Fruit fly (Drosophila melanogaster): ENCODE measurements around the gene Pkd2.

Pkd2 gene

dm6 chr2L:12369612-12370011 is 28.5 kb upstream of the Pkd2 start (continued):
- TF ChIP-seq HmgZ (tag; optimal IDR thresholded peaks at IDR 0.05) (peak; percentile 14), da (GFP tag; optimal IDR thresholded peaks at IDR 0.05) (no peak), Mad (GFP tag; optimal IDR thresholded peaks at IDR 0.05) (no peak), kni (GFP tag; optimal IDR thresholded peaks at IDR 0.05) (peak; percentile 11), CG12104 (GFP tag; optimal IDR thresholded peaks at IDR 0.05) (peak; percentile 17), zfh2 (GFP tag; optimal IDR thresholded peaks at IDR 0.05) (peak; percentile 12), CG11696 (GFP tag; IDR thresholded peaks at IDR 0.05) (peak; percentile 29; the same call in 1 of the 2 replicates), chinmo (GFP tag; IDR thresholded peaks at IDR 0.05; ENCODE audit: partially characterized antibody) (0 out of 4 replicates have a peak, but pooled peaks have one; percentile 54), pan (optimal IDR thresholded peaks at IDR 0.05) (no peak), pan (GFP tag; optimal IDR thresholded peaks at IDR 0.05 in 1 of 2, IDR thresholded peaks at IDR 0.05 in 1 of 2) (peak in 1 of 2 experiments; percentile 71), kah (GFP tag; optimal IDR thresholded peaks at IDR 0.05) (no peak), CG18619 (GFP tag; optimal IDR thresholded peaks at IDR 0.05) (no peak), CG5245 (GFP tag; optimal IDR thresholded peaks at IDR 0.05) (no peak), Doc2 (GFP tag; IDR thresholded peaks at IDR 0.05) (no peak), Taf1 (GFP tag; IDR thresholded peaks at IDR 0.05) (no peak), CG12744 (GFP tag; optimal IDR thresholded peaks at IDR 0.05) (peak; percentile 5), CG30403 (GFP tag; optimal IDR thresholded peaks at IDR 0.05) (no peak), pho (GFP tag; optimal IDR thresholded peaks at IDR 0.05) (peak; percentile 25), Hey (tag; optimal IDR thresholded peaks at IDR 0.05) (peak; percentile 36), Ssrp (tag; optimal IDR thresholded peaks at IDR 0.05) (no peak), CG9932 (GFP tag; IDR thresholded peaks at IDR 0.05) (peak; percentile 51), Oli (tag; optimal IDR thresholded peaks at IDR 0.05) (no peak), Bteb2 (GFP tag; optimal IDR thresholded peaks at IDR 0.05) (no peak), CG10543 (GFP tag; optimal IDR thresholded peaks at IDR 0.05) (peak; percentile 55), odd (GFP tag; optimal IDR thresholded peaks at IDR 0.05) (no peak), eyg (GFP tag; optimal IDR thresholded peaks at IDR 0.05) (peak; percentile 35)

- TF ChIP-seq emc (GFP tag; optimal IDR thresholded peaks at IDR 0.05), result no peak
- no peak for TF ChIP-seq Dek (tag; optimal IDR thresholded peaks at IDR 0.05)
- TF ChIP-seq gt (GFP tag; IDR thresholded peaks at IDR 0.05), result 0 out of 2 replicates have a peak, but pooled peaks have one; percentile 6
- no peak for TF ChIP-seq CG11456 (GFP tag; IDR thresholded peaks at IDR 0.05)
- peak; percentile 24 for TF ChIP-seq Antp (GFP tag; optimal IDR thresholded peaks at IDR 0.05)
- peak; percentile 59 for TF ChIP-seq CG2712 (tag; optimal IDR thresholded peaks at IDR 0.05)
- TF ChIP-seq CG9437 (GFP tag; optimal IDR thresholded peaks at IDR 0.05), result no peak
- TF ChIP-seq lmd (GFP tag; IDR thresholded peaks at IDR 0.05), result peak; percentile 28
- TF ChIP-seq CG12299 (tag; optimal IDR thresholded peaks at IDR 0.05), result peak; percentile 55
- TF ChIP-seq Spps (tag; optimal IDR thresholded peaks at IDR 0.05), result peak; percentile 64
- TF ChIP-seq rib (GFP tag; IDR thresholded peaks at IDR 0.05), result peak; percentile 47; the same call in 1 of the 2 replicates
- no peak for TF ChIP-seq CG16813 (GFP tag; IDR thresholded peaks at IDR 0.05; ENCODE audit: partially characterized antibody)
- TF ChIP-seq CG4854 (GFP tag; optimal IDR thresholded peaks at IDR 0.05), result no peak
- 0 out of 3 replicates have a peak, but pooled peaks have one; percentile 24 for TF ChIP-seq Optix (GFP tag; IDR thresholded peaks at IDR 0.05)
- TF ChIP-seq chif (GFP tag; optimal IDR thresholded peaks at IDR 0.05), result peak in 1 of 2 experiments; percentile 54
- TF ChIP-seq CG11247 (GFP tag; IDR thresholded peaks at IDR 0.05), result peak; percentile 35; the same call in 1 of the 2 replicates
- TF ChIP-seq sens (GFP tag), result peak; percentile 96
- no peak for TF ChIP-seq sisA (GFP tag; IDR thresholded peaks at IDR 0.05)
- peak; percentile 60 for TF ChIP-seq pfk (GFP tag; optimal IDR thresholded peaks at IDR 0.05)
- no peak for TF ChIP-seq dimm (GFP tag; IDR thresholded peaks at IDR 0.05)
- peak; percentile 48 for TF ChIP-seq CG7745 (tag; optimal IDR thresholded peaks at IDR 0.05)
- no peak for TF ChIP-seq CG3995 (GFP tag; optimal IDR thresholded peaks at IDR 0.05)
- peak; percentile 30 for TF ChIP-seq CG6854 (GFP tag; optimal IDR thresholded peaks at IDR 0.05)
- peak; percentile 60 for TF ChIP-seq caup (GFP tag; optimal IDR thresholded peaks at IDR 0.05; ENCODE audit: severe bottlenecking)
- peak; percentile 64 for TF ChIP-seq CG12769 (tag; optimal IDR thresholded peaks at IDR 0.05)
- TF ChIP-seq bcd (GFP tag; optimal IDR thresholded peaks at IDR 0.05), result peak; percentile 50
- peak; percentile 83 for TF ChIP-seq chm (GFP tag; IDR thresholded peaks at IDR 0.05)
These were observed 26.3 kb upstream of the Pkd2 start for dm6 chr2L:12371740-12372139.

All from whole organism, embryonic.